Fruit fly (Drosophila melanogaster): ENCODE data around the gene CG42467.
A peak's percentile ranks its signal among the peaks of the same experiment; 100 is the strongest.

The CG42467 gene

dm6 chr2L:3655698-3656105, 45.4 kb upstream of the CG42467 start:
- TF ChIP-seq CG13624 (GFP tag; optimal IDR thresholded peaks at IDR 0.05), result peak; percentile 99
- peak; percentile 98 for TF ChIP-seq CG9727 (GFP tag; optimal IDR thresholded peaks at IDR 0.05)
- peak; percentile 99 for TF ChIP-seq vvl (GFP tag; IDR thresholded peaks at IDR 0.05)
- TF ChIP-seq CG12071 (GFP tag; optimal IDR thresholded peaks at IDR 0.05), result peak; percentile 99
- peak; percentile 98 for TF ChIP-seq lmd (GFP tag; IDR thresholded peaks at IDR 0.05)
- TF ChIP-seq HHEX (GFP tag; optimal IDR thresholded peaks at IDR 0.05), result peak; percentile 98
- TF ChIP-seq tap (tag; optimal IDR thresholded peaks at IDR 0.05), result peak; percentile 99
- peak; percentile 98 for TF ChIP-seq CG18262 (tag; optimal IDR thresholded peaks at IDR 0.05)
- TF ChIP-seq CG31224 (GFP tag; IDR thresholded peaks at IDR 0.05), result peak; percentile 95
- TF ChIP-seq Stat92E (GFP tag; optimal IDR thresholded peaks at IDR 0.05), result peak in 1 of 3 experiments; percentile 98
- peak in 1 of 2 experiments; percentile 93 for TF ChIP-seq Hr78 (GFP tag; optimal IDR thresholded peaks at IDR 0.05)
- no peak for TF ChIP-seq hth (optimal IDR thresholded peaks at IDR 0.05)
- peak; percentile 49; the same call in 1 of the 2 replicates for TF ChIP-seq crol (GFP tag; IDR thresholded peaks at IDR 0.05)
- no peak for TF ChIP-seq pita (GFP tag; optimal IDR thresholded peaks at IDR 0.05)
- no peak for TF ChIP-seq Scr (GFP tag; IDR thresholded peaks at IDR 0.05; ENCODE audit: partially characterized antibody)
- no peak for TF ChIP-seq nerfin-2 (GFP tag; IDR thresholded peaks at IDR 0.05; ENCODE audit: partially characterized antibody)
- no peak for TF ChIP-seq HLHmδ (GFP tag; optimal IDR thresholded peaks at IDR 0.05)
- TF ChIP-seq inv (GFP tag; IDR thresholded peaks at IDR 0.05; ENCODE audit: partially characterized antibody), result no peak
- peak; percentile 96 for TF ChIP-seq Rx (GFP tag; IDR thresholded peaks at IDR 0.05)
- peak; percentile 99 for TF ChIP-seq Xbp1 (GFP tag; optimal IDR thresholded peaks at IDR 0.05)
- peak; percentile 97 for TF ChIP-seq CG8290 (GFP tag; optimal IDR thresholded peaks at IDR 0.05)
- peak; percentile 88 to 99 for TF ChIP-seq CG8290 (tag; optimal IDR thresholded peaks at IDR 0.05)
- TF ChIP-seq nmo (GFP tag; optimal IDR thresholded peaks at IDR 0.05), result peak; percentile 98
- peak; percentile 98 for TF ChIP-seq corto (GFP tag; optimal IDR thresholded peaks at IDR 0.05)
- TF ChIP-seq Ets65A (GFP tag), result peak; percentile 100
- TF ChIP-seq Bteb2 (GFP tag; optimal IDR thresholded peaks at IDR 0.05), result peak; percentile 97
- peak; percentile 98 for TF ChIP-seq sisA (GFP tag; IDR thresholded peaks at IDR 0.05)
- TF ChIP-seq CG11504 (tag; optimal IDR thresholded peaks at IDR 0.05), result peak; percentile 97
- TF ChIP-seq CG15011 (GFP tag; optimal IDR thresholded peaks at IDR 0.05), result peak; percentile 97
- peak; percentile 97 for TF ChIP-seq otp (GFP tag; IDR thresholded peaks at IDR 0.05)
- peak; percentile 97 for TF ChIP-seq CG4360 (GFP tag; IDR thresholded peaks at IDR 0.05)
- TF ChIP-seq Hsf (GFP tag; optimal IDR thresholded peaks at IDR 0.05), result peak; percentile 98
- TF ChIP-seq CG18619 (GFP tag; optimal IDR thresholded peaks at IDR 0.05), result peak; percentile 98
- TF ChIP-seq CG2678 (tag; optimal IDR thresholded peaks at IDR 0.05), result peak; percentile 99
- TF ChIP-seq HLH3B (GFP tag; IDR thresholded peaks at IDR 0.05), result peak; percentile 98
- peak; percentile 95 for TF ChIP-seq sima (GFP tag; optimal IDR thresholded peaks at IDR 0.05)
- TF ChIP-seq CG7839 (tag; optimal IDR thresholded peaks at IDR 0.05), result peak; percentile 99
- peak; percentile 98 for TF ChIP-seq oc (tag; optimal IDR thresholded peaks at IDR 0.05)
- no peak for TF ChIP-seq CG1832 (GFP tag; optimal IDR thresholded peaks at IDR 0.05)
- TF ChIP-seq kah (GFP tag; optimal IDR thresholded peaks at IDR 0.05), result peak; percentile 4
- peak; percentile 98 for TF ChIP-seq CG11723 (GFP tag; optimal IDR thresholded peaks at IDR 0.05)
- TF ChIP-seq CG13424 (tag; optimal IDR thresholded peaks at IDR 0.05), result peak; percentile 99
- peak; percentile 95 for TF ChIP-seq nom (GFP tag; optimal IDR thresholded peaks at IDR 0.05)
- peak; percentile 97 for TF ChIP-seq CG16779 (GFP tag; IDR thresholded peaks at IDR 0.05)
- TF ChIP-seq CG32772 (GFP tag; IDR thresholded peaks at IDR 0.05), result peak; percentile 97
- peak; percentile 97 for TF ChIP-seq Atf-2 (GFP tag; optimal IDR thresholded peaks at IDR 0.05)
- TF ChIP-seq CG43689 (GFP tag; IDR thresholded peaks at IDR 0.05), result peak; percentile 84
- peak; percentile 86 for TF ChIP-seq sr (GFP tag; IDR thresholded peaks at IDR 0.05)
- peak; percentile 98 for TF ChIP-seq Rfx (GFP tag; IDR thresholded peaks at IDR 0.05)
- peak; percentile 94 for TF ChIP-seq CG3163 (GFP tag; optimal IDR thresholded peaks at IDR 0.05)
- TF ChIP-seq pho (GFP tag; optimal IDR thresholded peaks at IDR 0.05), result peak; percentile 99

All from whole organism, embryonic.